Worm (Caenorhabditis elegans) whole organism, L4 larva: ENCODE data around the gene C26H9A.4.

ENCODE experiments used
- Y105C5A.15 ChIP-seq: fragments of 200-800 bp; sonication (Bioruptor generic); IDR thresholded peaks from 2 replicates; pipeline ENCODE4 v1.3.6; 2022; ENCODE audit warnings: missing genetic modification characterization, missing compliant biosample characterization
- Y5F2A.4 ChIP-seq: fragments of 200-800 bp; sonication (Bioruptor generic); optimal IDR thresholded peaks from 2 replicates; lab custom pipeline; 2018; ENCODE audit warnings: mild to moderate bottlenecking, missing genetic modification characterization, missing compliant biosample characterization
- saeg-2 ChIP-seq: fragments of 200-800 bp; sonication (Bioruptor generic); IDR thresholded peaks from 2 replicates; pipeline ENCODE4 v1.3.6; 2022; ENCODE audit warnings: missing genetic modification reagents, missing genetic modification characterization, missing compliant biosample characterization
- zag-1 ChIP-seq: fragments of 150-350 bp; optimal IDR thresholded peaks from 2 replicates; lab custom pipeline; 2014; ENCODE audit warnings: missing biosample characterization, missing genetic modification characterization

DNA sequence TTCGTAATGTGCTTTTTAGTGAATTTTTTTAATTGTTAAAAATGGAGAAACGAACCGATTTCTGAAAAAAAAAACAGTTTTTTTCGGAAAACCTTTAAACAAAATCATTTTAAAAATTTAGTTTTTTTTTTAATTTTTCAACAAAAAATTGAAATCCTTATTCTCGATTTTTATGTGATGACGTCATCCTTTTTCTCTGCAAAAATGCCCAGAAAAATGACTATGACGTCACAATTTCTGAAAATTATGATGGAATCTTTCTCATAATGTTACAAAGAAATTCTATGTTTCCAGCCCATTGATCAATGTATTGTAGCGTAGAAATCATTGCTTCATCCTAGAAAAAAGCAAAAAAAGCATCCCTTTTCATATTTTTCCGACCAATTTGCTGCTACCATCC is 36.1 kb downstream of the C26H9A.4 start:
- no peak for TF ChIP-seq saeg-2 (GFP tag; lab: Robert Waterston, UW)
- no peak for TF ChIP-seq Y105C5A.15 (GFP tag; lab: Robert Waterston, UW)
- no peak for TF ChIP-seq Y5F2A.4 (GFP tag; lab: Kevin White, UChicago)
- TF ChIP-seq zag-1 (tag; lab: Kevin White, UChicago): no peak
